Comparison of ENCODE assay signal across 4 worm cellular contexts in genomic region chrV:7761906-7762305, ce11.
TF ChIP-seq lines count a peak whose summit lies in the region.

No protein-coding gene starts in this region.

TF ChIP-seq in whole organism, L3 larva, 47 proteins besides CTCF, POLR2A, EP300 and RAD21:
- TF ChIP-seq nhr-76 (tag; optimal IDR thresholded peaks at IDR 0.05; lab: Kevin White, UChicago) (no peak), nfya-1 (tag; optimal IDR thresholded peaks at IDR 0.05; lab: Kevin White, UChicago; ENCODE audit: insufficient read depth) (peak; percentile 83), aly-2 (tag; optimal IDR thresholded peaks at IDR 0.05; lab: Kevin White, UChicago) (no peak), elt-1 (tag; optimal IDR thresholded peaks at IDR 0.05; lab: Kevin White, UChicago) (no peak), egl-27 (tag; optimal IDR thresholded peaks at IDR 0.05; lab: Kevin White, UChicago) (no peak), elt-3 (tag; optimal IDR thresholded peaks at IDR 0.05; lab: Kevin White, UChicago) (no peak), ztf-11 (tag; optimal IDR thresholded peaks at IDR 0.05; lab: Kevin White, UChicago) (no peak), nhr-28 (tag; optimal IDR thresholded peaks at IDR 0.05; lab: Kevin White, UChicago) (no peak), lsy-12 (tag; optimal IDR thresholded peaks at IDR 0.05; lab: Kevin White, UChicago) (no peak)
TF ChIP-seq in whole organism, L3 larva: peak in this region for 1.

TF ChIP-seq in whole organism, L4 larva, 104 proteins besides CTCF, POLR2A, EP300 and RAD21:
- no peak for TF ChIP-seq T20F7.1 (GFP tag; optimal IDR thresholded peaks at IDR 0.05; lab: Kevin White, UChicago)
- TF ChIP-seq nhr-6 (tag; optimal IDR thresholded peaks at IDR 0.05; lab: Kevin White, UChicago): no peak
- 0 out of 2 replicates have a peak, but pooled peaks have one; percentile 20 for TF ChIP-seq mdt-29 (GFP tag; IDR thresholded peaks at IDR 0.05; lab: Robert Waterston, UW)
- no peak for TF ChIP-seq F49E8.2 (tag; optimal IDR thresholded peaks at IDR 0.05; lab: Kevin White, UChicago; ENCODE audit: borderline replicate concordance)

TF ChIP-seq in whole organism, late embryonic, 69 proteins besides CTCF, POLR2A, EP300 and RAD21:
- TF ChIP-seq nfya-1 (tag; optimal IDR thresholded peaks at IDR 0.05; lab: Kevin White, UChicago): peak; percentile 78
- no peak for TF ChIP-seq rnt-1 (tag; optimal IDR thresholded peaks at IDR 0.05; lab: Kevin White, UChicago)
TF ChIP-seq in whole organism, late embryonic: peak in this region for 1.

TF ChIP-seq in whole organism, young adult, 124 proteins besides CTCF, POLR2A, EP300 and RAD21:
- TF ChIP-seq snpc-1.1 (tag; optimal IDR thresholded peaks at IDR 0.05; lab: Kevin White, UChicago; ENCODE audit: insufficient read depth) (no peak), Y53G8AR.9 (GFP tag; conservative IDR thresholded peaks at IDR 0.05; lab: Robert Waterston, UW) (0 out of 2 replicates have a peak, but pooled peaks have one; percentile 1)
